Fruit fly (Drosophila melanogaster) Kc167 (cell line): ENCODE data around the gene Rbcn-3B.

Experiments
- Myc ChIP-seq: fragments of >200 bp; optimal IDR thresholded peaks from 2 replicates; lab custom pipeline; 2017; ENCODE audit warnings: missing external identifiers
- h ChIP-seq: fragments of >200 bp; optimal IDR thresholded peaks from 3 replicates; lab custom pipeline; 2018; ENCODE audit warnings: missing external identifiers
- insv ChIP-seq: fragments of >200 bp; optimal IDR thresholded peaks from 3 replicates; lab custom pipeline; 2018; ENCODE audit warnings: missing external identifiers
- psq ChIP-seq: fragments of >200 bp; optimal IDR thresholded peaks from 2 replicates; lab custom pipeline; 2017; ENCODE audit warnings: missing external identifiers

DNA sequence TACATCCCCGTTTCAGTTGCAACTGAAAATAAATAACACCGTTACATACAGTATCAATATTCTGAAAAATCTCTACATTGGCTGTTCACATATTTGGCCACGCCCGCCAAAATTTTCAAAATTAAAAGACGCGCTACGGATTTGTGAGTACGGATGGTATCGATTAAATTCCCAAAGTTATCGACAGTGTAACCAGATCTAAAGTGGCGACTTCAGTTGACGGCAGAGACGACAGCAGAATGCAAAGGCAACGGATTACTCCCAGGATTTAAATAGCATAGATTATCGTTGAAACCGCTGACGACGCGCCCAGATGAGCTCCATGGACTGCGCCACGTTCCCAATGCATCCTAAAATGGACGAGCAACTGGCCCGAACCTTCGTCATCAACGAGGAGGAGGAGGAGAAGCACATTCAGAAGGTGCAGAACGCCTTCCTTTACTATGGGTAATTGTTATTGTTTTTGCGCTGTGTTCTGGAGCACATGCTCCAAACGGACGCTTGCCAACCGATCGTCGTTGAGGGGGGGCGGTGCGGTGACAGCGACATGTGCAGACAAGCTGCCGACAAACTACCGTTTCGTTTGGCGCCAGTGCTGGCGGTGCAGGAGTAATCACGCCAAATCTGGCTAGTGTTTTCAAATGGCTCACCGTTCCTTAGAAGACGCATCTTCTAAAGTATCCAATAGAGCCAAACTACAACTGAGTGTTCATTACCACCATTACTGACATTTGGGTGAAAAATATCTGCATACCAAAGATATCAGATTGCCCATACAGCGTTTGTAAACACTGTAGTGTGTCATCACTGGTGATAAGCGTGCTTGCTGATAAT lies 19.0 kb downstream of the Rbcn-3B start, which contains the start of gene CG11596:
- TF ChIP-seq insv (no peak), h (lab: Kevin White, UChicago) (no peak), psq (lab: Kevin White, UChicago) (no peak), Myc (lab: Kevin White, UChicago) (no peak)
